Fruit fly (Drosophila melanogaster): ENCODE data around the gene CG42553.

Gene CG42553

dm6 chr3L:811816-812215 is 22.1 kb upstream of the CG42553 start:
- TF ChIP-seq brk (GFP tag; optimal IDR thresholded peaks at IDR 0.05) (no peak), dmrt93B (GFP tag; optimal IDR thresholded peaks at IDR 0.05) (no peak), Rel (GFP tag; optimal IDR thresholded peaks at IDR 0.05) (no peak), Rel (tag; optimal IDR thresholded peaks at IDR 0.05) (no peak), Jra (GFP tag; optimal IDR thresholded peaks at IDR 0.05) (no peak)

- TF ChIP-seq ey (GFP tag; optimal IDR thresholded peaks at IDR 0.05), result peak; percentile 32
- TF ChIP-seq h (GFP tag; optimal IDR thresholded peaks at IDR 0.05), result peak; percentile 10
- TF ChIP-seq foxo (GFP tag; optimal IDR thresholded peaks at IDR 0.05), result peak in 1 of 2 experiments; percentile 18
- no peak for TF ChIP-seq N (GFP tag; optimal IDR thresholded peaks at IDR 0.05)
These were observed 20.6 kb upstream of the CG42553 start for dm6 chr3L:813229-813837.

dm6 chr3L:813911-814310 is 20.0 kb upstream of the CG42553 start:
- TF ChIP-seq psq (GFP tag; optimal IDR thresholded peaks at IDR 0.05), result no peak
- no peak for TF ChIP-seq Vsx2 (GFP tag; optimal IDR thresholded peaks at IDR 0.05; ENCODE audit: partially characterized antibody)
- TF ChIP-seq Sp1 (GFP tag; optimal IDR thresholded peaks at IDR 0.05), result no peak
- TF ChIP-seq Hr83 (GFP tag; optimal IDR thresholded peaks at IDR 0.05; ENCODE audit: poor library complexity, severe bottlenecking), result no peak
- no peak for TF ChIP-seq rgr (GFP tag; optimal IDR thresholded peaks at IDR 0.05)
- no peak for TF ChIP-seq Hnf4 (GFP tag; optimal IDR thresholded peaks at IDR 0.05)
- TF ChIP-seq Hr78 (GFP tag; optimal IDR thresholded peaks at IDR 0.05), result no peak
- TF ChIP-seq Abd-B (GFP tag; optimal IDR thresholded peaks at IDR 0.05), result no peak
- no peak for TF ChIP-seq sage (GFP tag; optimal IDR thresholded peaks at IDR 0.05)
- TF ChIP-seq Dfd (GFP tag; optimal IDR thresholded peaks at IDR 0.05), result no peak
- no peak for TF ChIP-seq OdsH (GFP tag; optimal IDR thresholded peaks at IDR 0.05)
- TF ChIP-seq dl (GFP tag; optimal IDR thresholded peaks at IDR 0.05; ENCODE audit: insufficient read depth in 1 of 2, partially characterized antibody in 2 of 2), result no peak
- TF ChIP-seq N (GFP tag; optimal IDR thresholded peaks at IDR 0.05), result no peak
- no peak for TF ChIP-seq lola (GFP tag; optimal IDR thresholded peaks at IDR 0.05)
- no peak for TF ChIP-seq brk (GFP tag; optimal IDR thresholded peaks at IDR 0.05)
- no peak for TF ChIP-seq ey (GFP tag; optimal IDR thresholded peaks at IDR 0.05)
- no peak for TF ChIP-seq Dif (GFP tag; optimal IDR thresholded peaks at IDR 0.05; ENCODE audit: partially characterized antibody)

- TF ChIP-seq CrebA (GFP tag; optimal IDR thresholded peaks at IDR 0.05; ENCODE audit: borderline replicate concordance) (no peak), lola (GFP tag; optimal IDR thresholded peaks at IDR 0.05) (no peak), Dif (GFP tag; optimal IDR thresholded peaks at IDR 0.05; ENCODE audit: partially characterized antibody) (no peak), HLH106 (tag; optimal IDR thresholded peaks at IDR 0.05) (no peak), Mio (GFP tag; optimal IDR thresholded peaks at IDR 0.05) (no peak), CG32264 (GFP tag; optimal IDR thresholded peaks at IDR 0.05) (no peak), fru (GFP tag; optimal IDR thresholded peaks at IDR 0.05) (no peak), Jra (GFP tag; optimal IDR thresholded peaks at IDR 0.05) (no peak), dsf (GFP tag; optimal IDR thresholded peaks at IDR 0.05; ENCODE audit: borderline replicate concordance) (no peak), dl (GFP tag; optimal IDR thresholded peaks at IDR 0.05; ENCODE audit: insufficient read depth in 1 of 2, partially characterized antibody in 2 of 2) (no peak), Rel (GFP tag; optimal IDR thresholded peaks at IDR 0.05) (no peak), Rel (tag; optimal IDR thresholded peaks at IDR 0.05) (no peak), Dfd (GFP tag; optimal IDR thresholded peaks at IDR 0.05) (no peak), woc (GFP tag; optimal IDR thresholded peaks at IDR 0.05) (no peak), Hr78 (GFP tag; optimal IDR thresholded peaks at IDR 0.05) (no peak), br (GFP tag; optimal IDR thresholded peaks at IDR 0.05) (no peak)
These were observed 18.4 kb upstream of the CG42553 start for dm6 chr3L:815234-816200.

Measured in whole organism, wandering third instar larva.